Worm (Caenorhabditis elegans) whole organism, L1 larva: ENCODE data around the gene maoc-1.

ENCODE experiments used
- C04F5.9 ChIP-seq: sonication (generic microtip); optimal IDR thresholded peaks from 2 replicates; lab custom pipeline; 2016; ENCODE audit warnings: missing genetic modification characterization, missing compliant biosample characterization
- C16A3.4 ChIP-seq: fragments of 150-350 bp; optimal IDR thresholded peaks from 2 replicates; lab custom pipeline; 2014; ENCODE audit warnings: missing biosample characterization, missing genetic modification characterization
- C34B4.2 ChIP-seq: sonication (generic microtip); optimal IDR thresholded peaks from 2 replicates; lab custom pipeline; 2017; ENCODE audit warnings: mild to moderate bottlenecking, missing genetic modification characterization, missing compliant biosample characterization
- F16B12.6 ChIP-seq: fragments of 150-350 bp; optimal IDR thresholded peaks from 2 replicates; lab custom pipeline; 2014; ENCODE audit warnings: missing biosample characterization, missing genetic modification characterization
- Y116A8C.19 ChIP-seq: sonication (generic microtip); optimal IDR thresholded peaks from 2 replicates; lab custom pipeline; 2016; ENCODE audit warnings: missing compliant biosample characterization, missing genetic modification characterization, borderline replicate concordance
- alr-1 ChIP-seq: fragments of 200-800 bp; sonication (Bioruptor generic); optimal IDR thresholded peaks from 2 replicates; lab custom pipeline; 2018; ENCODE audit warnings: borderline replicate concordance, mild to moderate bottlenecking, missing genetic modification characterization, missing compliant biosample characterization
- ceh-63 ChIP-seq: fragments of 200-800 bp; sonication (Bioruptor generic); optimal IDR thresholded peaks from 2 replicates; lab custom pipeline; 2018; ENCODE audit warnings: mild to moderate bottlenecking, missing genetic modification characterization, missing compliant biosample characterization
- ceh-8 ChIP-seq: fragments of 200-800 bp; sonication (Bioruptor generic); optimal IDR thresholded peaks from 2 replicates; lab custom pipeline; 2018; ENCODE audit warnings: mild to moderate bottlenecking, missing genetic modification characterization, moderate library complexity, missing compliant biosample characterization
- ceh-88 ChIP-seq: fragments of 200-800 bp; sonication (Bioruptor generic); IDR thresholded peaks from 2 replicates; pipeline ENCODE4 v1.3.6; 2022; ENCODE audit warnings: missing genetic modification characterization, missing compliant biosample characterization
- ceh-90 ChIP-seq: sonication (generic microtip); optimal IDR thresholded peaks from 2 replicates; lab custom pipeline; 2016; ENCODE audit warnings: missing genetic modification characterization, missing compliant biosample characterization
- dpl-1 ChIP-seq, 3 experiments: fragments of 150-350 bp in 2 of 3; sonication (generic microtip) in 1 of 3; optimal IDR thresholded peaks; 2 replicates each; lab custom pipeline; 2014 to 2017; ENCODE audit warnings: missing biosample characterization in 3 of 3, missing genetic modification characterization in 3 of 3, missing genetic modification reagents in 3 of 3
- efl-1 ChIP-seq, 4 experiments: fragments of 150-350 bp; optimal IDR thresholded peaks in 3 of 4; peaks in 1 of 4; 1 replicate in 1 of 4; 2 replicates in 3 of 4; lab custom pipeline; 2014; ENCODE audit warnings: missing biosample characterization in 2 of 4, missing genetic modification characterization in 2 of 4, missing genetic modification reagents in 2 of 4
- efl-3 ChIP-seq: fragments of 200-800 bp; sonication (Bioruptor generic); optimal IDR thresholded peaks from 2 replicates; lab custom pipeline; 2018; ENCODE audit warnings: mild to moderate bottlenecking, missing genetic modification characterization, missing compliant biosample characterization
- egl-13 ChIP-seq: sonication (generic microtip); optimal IDR thresholded peaks from 2 replicates; lab custom pipeline; 2016; ENCODE audit warnings: missing genotype, missing genetic modification reagents, missing genetic modification characterization, missing compliant biosample characterization
- egl-27 ChIP-seq, 2 experiments: fragments of 150-350 bp in 1 of 2; sonication (generic microtip); optimal IDR thresholded peaks; 3 replicates each; lab custom pipeline; 2017 to 2018; ENCODE audit warnings: missing biosample characterization in 2 of 2, missing genetic modification characterization in 2 of 2, missing genetic modification reagents in 2 of 2
- elt-2 ChIP-seq: sonication (generic microtip); optimal IDR thresholded peaks from 2 replicates; lab custom pipeline; 2016; ENCODE audit warnings: missing genetic modification characterization, mild to moderate bottlenecking, inconsistent platforms, missing compliant biosample characterization, missing genetic modification reagents
- fkh-4 ChIP-seq: sonication (generic microtip); optimal IDR thresholded peaks from 2 replicates; lab custom pipeline; 2016; ENCODE audit warnings: missing compliant biosample characterization, missing genetic modification characterization, borderline replicate concordance
- fkh-8 ChIP-seq: sonication (generic microtip); optimal IDR thresholded peaks from 2 replicates; lab custom pipeline; 2016; ENCODE audit warnings: mild to moderate bottlenecking, missing genetic modification characterization, missing compliant biosample characterization
- fos-1 ChIP-seq: fragments of 150-350 bp; optimal IDR thresholded peaks from 2 replicates; lab custom pipeline; 2014; ENCODE audit warnings: missing biosample characterization, missing genetic modification characterization
- grh-1 ChIP-seq: fragments of 200-800 bp; sonication (Bioruptor generic); IDR thresholded peaks from 2 replicates; pipeline ENCODE4 v1.3.6; 2022; ENCODE audit warnings: missing genetic modification reagents, missing genetic modification characterization, missing compliant biosample characterization
- hlh-4 ChIP-seq: sonication (generic microtip); optimal IDR thresholded peaks from 2 replicates; lab custom pipeline; 2016; ENCODE audit warnings: mild to moderate bottlenecking, missing genetic modification characterization, missing compliant biosample characterization
- hpl-2 ChIP-seq: fragments of 150-350 bp; optimal IDR thresholded peaks from 2 replicates; lab custom pipeline; 2014; ENCODE audit warnings: missing biosample characterization, missing genetic modification reagents, missing genetic modification characterization
- isw-1 ChIP-seq: fragments of 200-800 bp; sonication (Bioruptor generic); IDR thresholded peaks from 2 replicates; pipeline ENCODE4 v1.3.6; 2022; ENCODE audit warnings: missing genetic modification characterization, missing compliant biosample characterization
- lin-13 ChIP-seq: fragments of 150-350 bp; optimal IDR thresholded peaks from 2 replicates; lab custom pipeline; 2014; ENCODE audit warnings: missing biosample characterization, missing genetic modification reagents, missing genetic modification characterization
- lin-14 ChIP-seq: fragments of 200-800 bp; sonication (Bioruptor generic); optimal IDR thresholded peaks from 2 replicates; lab custom pipeline; 2018; ENCODE audit warnings: mild to moderate bottlenecking, missing genetic modification characterization, moderate library complexity, missing compliant biosample characterization
- lin-35 ChIP-seq, 2 experiments: fragments of 150-350 bp; optimal IDR thresholded peaks; 2 replicates each; lab custom pipeline; 2014; ENCODE audit warnings: missing biosample characterization in 2 of 2, missing genetic modification characterization in 2 of 2, missing genetic modification reagents in 2 of 2
- lin-39 ChIP-seq: fragments of 150-350 bp; optimal IDR thresholded peaks from 2 replicates; lab custom pipeline; 2014; ENCODE audit warnings: missing biosample characterization, missing genetic modification reagents, missing genetic modification characterization
- lsy-2 ChIP-seq, 2 experiments: fragments of 150-350 bp; optimal IDR thresholded peaks; 2 replicates each; lab custom pipeline; 2014; ENCODE audit warnings: missing biosample characterization in 2 of 2, missing genetic modification characterization in 2 of 2
- mdl-1 ChIP-seq, 2 experiments: fragments of 150-350 bp; optimal IDR thresholded peaks; 2 replicates each; lab custom pipeline; 2014 to 2017; ENCODE audit warnings: missing biosample characterization in 2 of 2, missing genetic modification characterization in 2 of 2, inconsistent platforms in 1 of 2
- mef-2 ChIP-seq: fragments of 150-350 bp; optimal IDR thresholded peaks from 2 replicates; lab custom pipeline; 2014; ENCODE audit warnings: missing biosample characterization, missing genetic modification characterization
- nhr-11 ChIP-seq: fragments of 150-350 bp; optimal IDR thresholded peaks from 2 replicates; lab custom pipeline; 2014; ENCODE audit warnings: missing biosample characterization, missing genetic modification characterization
- nhr-12 ChIP-seq: sonication (generic microtip); optimal IDR thresholded peaks from 2 replicates; lab custom pipeline; 2017; ENCODE audit warnings: missing biosample characterization, missing genetic modification characterization
- nhr-47 ChIP-seq: sonication (generic microtip); optimal IDR thresholded peaks from 2 replicates; lab custom pipeline; 2016; ENCODE audit warnings: mild to moderate bottlenecking, missing genetic modification characterization, moderate library complexity, missing compliant biosample characterization
- nhr-85 ChIP-seq: sonication (generic microtip); peaks from one replicate; lab custom pipeline; 2016; ENCODE audit warnings: missing genetic modification characterization, inconsistent platforms, missing compliant biosample characterization
- nhr-90 ChIP-seq: sonication (generic microtip); optimal IDR thresholded peaks from 2 replicates; lab custom pipeline; 2016; ENCODE audit warnings: mild to moderate bottlenecking, missing genetic modification characterization, missing compliant biosample characterization; ENCODE audit not compliant: poor library complexity
- pag-3 ChIP-seq: sonication (generic microtip); optimal IDR thresholded peaks from 2 replicates; lab custom pipeline; 2017; ENCODE audit warnings: missing genetic modification characterization, mild to moderate bottlenecking, missing compliant biosample characterization, antibody characterized with exemption, borderline replicate concordance; ENCODE audit not compliant: insufficient read depth
- rnt-1 ChIP-seq: sonication (generic microtip); optimal IDR thresholded peaks from 2 replicates; lab custom pipeline; 2016; ENCODE audit warnings: mild to moderate bottlenecking, missing genetic modification characterization, moderate library complexity, missing compliant biosample characterization
- skn-1 ChIP-seq: fragments of 150-350 bp; optimal IDR thresholded peaks from 2 replicates; lab custom pipeline; 2014; ENCODE audit warnings: missing biosample characterization, missing genetic modification characterization
- snpc-4 ChIP-seq: fragments of 150-350 bp; optimal IDR thresholded peaks from 2 replicates; lab custom pipeline; 2014; ENCODE audit warnings: missing biosample characterization, missing genetic modification characterization
- snu-23 ChIP-seq: sonication (generic microtip); optimal IDR thresholded peaks from 2 replicates; lab custom pipeline; 2016; ENCODE audit warnings: missing genetic modification characterization, missing compliant biosample characterization
- sox-4 ChIP-seq: sonication (generic microtip); optimal IDR thresholded peaks from 2 replicates; lab custom pipeline; 2016; ENCODE audit warnings: missing genetic modification characterization, missing compliant biosample characterization
- sup-37 ChIP-seq: fragments of 200-800 bp; sonication (Bioruptor generic); optimal IDR thresholded peaks from 2 replicates; lab custom pipeline; 2018; ENCODE audit warnings: mild to moderate bottlenecking, missing genetic modification characterization, missing compliant biosample characterization
- swsn-7 ChIP-seq: sonication (generic microtip); optimal IDR thresholded peaks from 2 replicates; lab custom pipeline; 2016; ENCODE audit warnings: missing genetic modification characterization, missing compliant biosample characterization
- tbx-2 ChIP-seq: sonication (generic microtip); optimal IDR thresholded peaks from 2 replicates; lab custom pipeline; 2016; ENCODE audit warnings: missing genetic modification characterization, missing compliant biosample characterization
- unc-130 ChIP-seq: fragments of 150-350 bp; optimal IDR thresholded peaks from 2 replicates; lab custom pipeline; 2017; ENCODE audit warnings: missing biosample characterization, missing genetic modification characterization, inconsistent platforms
- unc-30 ChIP-seq: sonication (generic microtip); optimal IDR thresholded peaks from 2 replicates; lab custom pipeline; 2017; ENCODE audit warnings: missing biosample characterization, missing genetic modification characterization
- unc-62 ChIP-seq: fragments of 150-350 bp; optimal IDR thresholded peaks from 2 replicates; lab custom pipeline; 2014; ENCODE audit warnings: missing biosample characterization, missing genetic modification reagents, missing genetic modification characterization
- xbp-1 ChIP-seq: sonication (generic microtip); optimal IDR thresholded peaks from 2 replicates; lab custom pipeline; 2016; ENCODE audit warnings: missing genetic modification characterization, missing compliant biosample characterization
- zag-1 ChIP-seq: fragments of 150-350 bp; optimal IDR thresholded peaks from 2 replicates; lab custom pipeline; 2014; ENCODE audit warnings: missing biosample characterization, missing genetic modification characterization
- ztf-11 ChIP-seq, 2 experiments: sonication (generic microtip); optimal IDR thresholded peaks; 2 replicates each; lab custom pipeline; 2016 to 2017; ENCODE audit warnings: missing genetic modification characterization in 2 of 2, missing biosample characterization in 1 of 2, missing compliant biosample characterization in 1 of 2

maoc-1 gene

ce11 chrII:7154711-7155110 is 41.4 kb upstream of the maoc-1 start:
- TF ChIP-seq nhr-11, result no peak
- TF ChIP-seq efl-1 (optimal IDR thresholded peaks at IDR 0.05; lab: Kevin White, UChicago), result no peak
- peak in 1 of 2 experiments; percentile 28 for TF ChIP-seq efl-1 (GFP tag; optimal IDR thresholded peaks at IDR 0.05 in 1 of 2; lab: Kevin White, UChicago)
- TF ChIP-seq ceh-8, result peak; percentile 19
- TF ChIP-seq, all 84 proteins: peak for 2

DNA sequence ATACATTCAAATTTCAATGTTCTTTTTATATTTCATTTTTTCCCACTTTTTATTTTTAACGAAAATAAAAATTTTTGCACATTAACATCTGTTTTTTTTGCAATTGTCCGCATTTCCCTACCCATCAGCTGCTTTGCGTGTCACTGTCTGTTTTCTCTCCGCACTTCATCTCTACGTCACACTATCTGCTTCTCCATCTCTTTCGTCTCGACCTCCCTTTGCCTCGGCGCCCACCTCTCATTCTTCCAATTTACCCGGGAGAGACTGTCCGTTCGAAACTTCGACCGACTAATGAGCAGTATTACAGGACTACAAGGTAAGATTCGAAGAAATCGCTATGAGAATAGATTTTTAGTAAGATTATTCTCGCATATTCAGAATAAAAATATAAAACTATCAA is 40.7 kb upstream of the maoc-1 start, which contains the start of gene C27H5.2:
Gene C27H5.2, plus strand, starts transcription at position 190 of the 400 bp plus-strand sequence.
- no peak for TF ChIP-seq ceh-88 (GFP tag; lab: Robert Waterston, UW)
- TF ChIP-seq elt-2 (tag; lab: Kevin White, UChicago), result no peak
- TF ChIP-seq skn-1 (tag; lab: Kevin White, UChicago), result no peak
- no peak for TF ChIP-seq sox-4 (tag; lab: Kevin White, UChicago)
- peak; percentile 12 for TF ChIP-seq xbp-1
- no peak for TF ChIP-seq unc-30 (tag; lab: Kevin White, UChicago)
- peak in 1 of 2 experiments; percentile 8 for TF ChIP-seq lsy-2 (tag; optimal IDR thresholded peaks at IDR 0.05; lab: Kevin White, UChicago)
- TF ChIP-seq nhr-90 (tag; lab: Kevin White, UChicago), result no peak
- no peak for TF ChIP-seq swsn-7
- no peak for TF ChIP-seq nhr-47 (tag; lab: Kevin White, UChicago)
- TF ChIP-seq isw-1, result no peak
- no peak for TF ChIP-seq ceh-90 (tag; lab: Kevin White, UChicago)
- no peak for TF ChIP-seq pag-3 (tag; lab: Kevin White, UChicago)
- no peak for TF ChIP-seq mef-2 (tag; lab: Kevin White, UChicago)
- TF ChIP-seq C04F5.9 (tag; lab: Kevin White, UChicago), result no peak
- no peak for TF ChIP-seq egl-27 (tag; optimal IDR thresholded peaks at IDR 0.05; lab: Kevin White, UChicago)
- TF ChIP-seq rnt-1 (tag; lab: Kevin White, UChicago), result peak; percentile 18
- TF ChIP-seq C16A3.4 (tag; lab: Kevin White, UChicago), result no peak
- no peak for TF ChIP-seq C34B4.2 (tag; lab: Kevin White, UChicago)
- TF ChIP-seq lin-39, result no peak
- peak; percentile 20 for TF ChIP-seq nhr-85
- TF ChIP-seq fos-1 (tag; lab: Kevin White, UChicago), result no peak
- no peak for TF ChIP-seq lin-35 (GFP tag; optimal IDR thresholded peaks at IDR 0.05; lab: Kevin White, UChicago)
- TF ChIP-seq nhr-12 (tag; lab: Kevin White, UChicago), result no peak
- TF ChIP-seq zag-1 (tag; lab: Kevin White, UChicago), result no peak
- TF ChIP-seq alr-1, result no peak
- TF ChIP-seq lin-13 (GFP tag; lab: Kevin White, UChicago), result no peak
- peak; percentile 5 for TF ChIP-seq snu-23
- no peak for TF ChIP-seq sup-37 (GFP tag; lab: Kevin White, UChicago)
- TF ChIP-seq nhr-11, result no peak
- no peak for TF ChIP-seq Y116A8C.19
- TF ChIP-seq dpl-1 (GFP tag; optimal IDR thresholded peaks at IDR 0.05; lab: Kevin White, UChicago), result no peak
- no peak for TF ChIP-seq tbx-2 (tag; lab: Kevin White, UChicago)
- TF ChIP-seq efl-3 (GFP tag; lab: Kevin White, UChicago), result no peak
- no peak for TF ChIP-seq unc-62 (GFP tag; lab: Kevin White, UChicago)
- TF ChIP-seq grh-1 (GFP tag; lab: Robert Waterston, UW), result no peak
- TF ChIP-seq snpc-4 (tag; lab: Kevin White, UChicago), result no peak
- no peak for TF ChIP-seq hlh-4 (tag; lab: Kevin White, UChicago)
- TF ChIP-seq egl-13, result no peak
- no peak for TF ChIP-seq fkh-4 (tag; lab: Kevin White, UChicago)
- no peak for TF ChIP-seq unc-130 (tag; lab: Kevin White, UChicago)
- peak; percentile 42 for TF ChIP-seq lin-14 (GFP tag; lab: Kevin White, UChicago)
- no peak for TF ChIP-seq mdl-1 (tag; optimal IDR thresholded peaks at IDR 0.05; lab: Kevin White, UChicago)
- TF ChIP-seq fkh-8 (tag; lab: Kevin White, UChicago), result no peak
- no peak for TF ChIP-seq hpl-2 (GFP tag; lab: Kevin White, UChicago)
- TF ChIP-seq F16B12.6, result no peak
- no peak for TF ChIP-seq ztf-11 (tag; optimal IDR thresholded peaks at IDR 0.05; lab: Kevin White, UChicago)
- no peak for TF ChIP-seq ceh-63 (GFP tag; lab: Kevin White, UChicago)
- peak; percentile 4 to 7 for TF ChIP-seq efl-1 (optimal IDR thresholded peaks at IDR 0.05; lab: Kevin White, UChicago)
- no peak for TF ChIP-seq efl-1 (GFP tag; optimal IDR thresholded peaks at IDR 0.05 in 1 of 2; lab: Kevin White, UChicago)
